Worm (Caenorhabditis elegans): Measurements from ENCODE around the gene Y73F4A.2.

- no peak for TF ChIP-seq fkh-10 (GFP tag; optimal IDR thresholded peaks at IDR 0.05)
- TF ChIP-seq snpc-4 (tag; optimal IDR thresholded peaks at IDR 0.05), result no peak
- no peak for TF ChIP-seq nhr-12 (tag; optimal IDR thresholded peaks at IDR 0.05)
- no peak for TF ChIP-seq zag-1 (tag; optimal IDR thresholded peaks at IDR 0.05)
- no peak for TF ChIP-seq unc-39 (tag; optimal IDR thresholded peaks at IDR 0.05)
- no peak for TF ChIP-seq nhr-11 (tag; optimal IDR thresholded peaks at IDR 0.05)
- TF ChIP-seq ztf-11 (tag; optimal IDR thresholded peaks at IDR 0.05), result no peak
- no peak for TF ChIP-seq elt-3 (tag; optimal IDR thresholded peaks at IDR 0.05)
- TF ChIP-seq nhr-25 (tag; optimal IDR thresholded peaks at IDR 0.05), result no peak
- TF ChIP-seq pha-4 (tag; optimal IDR thresholded peaks at IDR 0.05), result peak; percentile 90
These were observed 10.6 kb downstream of the Y73F4A.2 start, which contains the start of gene C53D6.6 for ce11 chrIV:9032550-9032949.

Data from whole organism, L3 larva.